Worm (Caenorhabditis elegans) whole organism, mixed stage, embryonic: ENCODE results near the gene sri-39.

ENCODE experiments used
- bed-3 ChIP-seq: fragments of 200-800 bp; sonication (Bioruptor generic); optimal IDR thresholded peaks from 3 replicates; lab custom pipeline; 2018; ENCODE audit warnings: mild to moderate bottlenecking, missing genetic modification characterization, moderate library complexity, missing compliant biosample characterization
- ceh-83 ChIP-seq: fragments of 200-800 bp; sonication (Bioruptor generic); optimal IDR thresholded peaks from 2 replicates; lab custom pipeline; 2018; ENCODE audit warnings: mild to moderate bottlenecking, missing genetic modification characterization, missing compliant biosample characterization
- cnd-1 ChIP-seq: fragments of 200-800 bp; sonication (Bioruptor generic); optimal IDR thresholded peaks from 2 replicates; lab custom pipeline; 2018; ENCODE audit warnings: mild to moderate bottlenecking, missing genetic modification characterization, missing compliant biosample characterization
- lin-13 ChIP-seq: fragments of 150-350 bp; optimal IDR thresholded peaks from 2 replicates; lab custom pipeline; 2014; ENCODE audit warnings: missing biosample characterization, missing genetic modification characterization
- mep-1 ChIP-seq: fragments of 150-350 bp; optimal IDR thresholded peaks from 2 replicates; lab custom pipeline; 2017; ENCODE audit warnings: missing biosample characterization, missing genetic modification reagents, missing genetic modification characterization, inconsistent platforms
- nhr-237 ChIP-seq: fragments of 150-350 bp; optimal IDR thresholded peaks from 2 replicates; lab custom pipeline; 2014; ENCODE audit warnings: missing biosample characterization, missing genetic modification characterization
- nhr-28 ChIP-seq: fragments of 150-350 bp; optimal IDR thresholded peaks from 2 replicates; lab custom pipeline; 2014; ENCODE audit warnings: missing biosample characterization, missing genetic modification characterization
- nhr-76 ChIP-seq: sonication (generic microtip); optimal IDR thresholded peaks from 2 replicates; lab custom pipeline; 2017; ENCODE audit warnings: missing biosample characterization, missing genetic modification characterization
- tbx-8 ChIP-seq: fragments of 200-800 bp; sonication (Bioruptor generic); optimal IDR thresholded peaks from 2 replicates; lab custom pipeline; 2018; ENCODE audit warnings: mild to moderate bottlenecking, missing genetic modification characterization, moderate library complexity, missing compliant biosample characterization
- unc-39 ChIP-seq: fragments of 150-350 bp; optimal IDR thresholded peaks from 2 replicates; lab custom pipeline; 2014; ENCODE audit warnings: missing biosample characterization, missing genetic modification characterization

- no peak for TF ChIP-seq nhr-76 (tag; lab: Kevin White, UChicago)
- TF ChIP-seq nhr-237 (tag; lab: Kevin White, UChicago), result no peak
- no peak for TF ChIP-seq ceh-83 (GFP tag; lab: Kevin White, UChicago)
- TF ChIP-seq lin-13 (tag; lab: Kevin White, UChicago), result no peak
- TF ChIP-seq tbx-8 (GFP tag; lab: Kevin White, UChicago), result no peak
- TF ChIP-seq nhr-28 (tag; lab: Kevin White, UChicago), result no peak
- no peak for TF ChIP-seq bed-3
- no peak for TF ChIP-seq cnd-1 (tag; lab: Kevin White, UChicago)
- TF ChIP-seq unc-39, result no peak
- no peak for TF ChIP-seq mep-1 (tag; lab: Kevin White, UChicago)
These were observed 41.4 kb upstream of the sri-39 start, which contains the start of gene K02F6.3 for ce11 chrII:2545925-2546324.
